Worm (Caenorhabditis elegans) whole organism, L4/young adult: ENCODE measurements around the gene arrd-10.

Experiments used
- W03F9.2 ChIP-seq: fragments of 150-350 bp; optimal IDR thresholded peaks from 2 replicates; lab custom pipeline; 2014; ENCODE audit warnings: missing biosample characterization, missing genetic modification characterization
- dao-5 ChIP-seq: sonication (generic microtip); optimal IDR thresholded peaks from 2 replicates; lab custom pipeline; 2016; ENCODE audit warnings: missing genotype, missing genetic modification characterization, moderate library complexity, missing compliant biosample characterization
- him-1 ChIP-seq: sonication (generic microtip); optimal IDR thresholded peaks from 2 replicates; lab custom pipeline; 2016; ENCODE audit warnings: missing genotype, missing genetic modification reagents, missing genetic modification characterization, missing compliant biosample characterization

The arrd-10 gene

DNA sequence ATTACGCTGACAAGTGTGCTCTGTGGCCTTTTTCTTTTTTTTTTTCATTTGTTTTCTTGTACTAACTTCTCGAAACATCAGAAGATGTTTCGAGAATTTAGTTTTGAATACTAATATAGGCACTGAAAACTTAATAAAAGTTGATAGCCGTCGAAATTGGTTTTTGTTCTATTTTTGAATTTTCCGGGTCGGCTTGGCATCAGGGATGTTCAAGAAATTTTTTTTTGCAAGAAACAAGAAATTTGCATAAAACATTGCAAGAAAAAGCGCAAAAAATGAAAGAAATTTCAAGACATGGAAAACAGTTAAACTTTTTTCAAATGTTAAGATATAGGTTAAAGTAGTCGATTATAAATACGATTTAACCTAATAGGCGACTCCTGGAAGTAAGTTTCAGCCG is 16.7 kb upstream of the arrd-10 start:
- no peak for TF ChIP-seq dao-5
- no peak for TF ChIP-seq him-1

DNA sequence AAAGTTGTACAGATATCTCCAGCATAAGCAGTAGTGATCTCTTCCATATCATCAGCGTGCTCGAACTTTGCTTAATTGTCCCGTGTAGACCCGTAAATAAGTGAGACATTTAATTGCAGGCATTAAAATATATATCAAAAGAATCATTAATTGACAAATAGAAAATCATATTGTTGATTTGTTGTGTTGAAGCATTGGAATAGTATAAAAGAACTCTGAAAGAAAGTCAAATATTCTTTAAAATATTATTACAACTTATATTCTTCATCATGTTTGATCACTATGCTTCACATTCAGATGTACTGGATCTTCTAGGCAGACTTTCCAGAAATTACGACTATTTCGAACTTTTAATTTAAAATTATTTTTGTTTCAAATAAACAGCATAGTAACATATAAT is 14.3 kb upstream of the arrd-10 start, which contains the start of gene F58G1.8:
Gene F58G1.8, minus strand, starts transcription at position 101 of the 400 bp plus-strand sequence.
- TF ChIP-seq dao-5 (no peak), W03F9.2 (no peak), him-1 (no peak)

DNA sequence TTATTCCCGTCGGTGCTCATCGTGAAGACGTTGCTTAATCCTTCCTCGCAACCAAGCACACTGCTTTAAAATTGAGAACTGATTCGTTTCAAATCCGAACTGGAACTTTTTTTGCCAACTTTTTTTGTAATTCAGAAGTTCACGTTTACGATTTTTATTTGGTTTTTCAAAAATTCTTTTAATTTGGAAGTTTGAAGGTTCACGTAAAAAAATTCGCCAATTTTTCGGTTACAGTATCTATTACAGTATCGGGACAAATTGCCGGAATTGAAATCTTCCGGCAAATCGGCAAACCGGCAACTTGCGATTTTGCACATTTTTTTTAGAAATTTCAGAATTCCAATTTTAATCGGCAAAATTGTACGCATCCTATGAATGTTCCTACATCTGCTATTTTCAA is 11.7 kb upstream of the arrd-10 start, which contains the start of gene F58G1.3:
Gene F58G1.3, minus strand, starts transcription at position 101 of the 400 bp plus-strand sequence.
- TF ChIP-seq W03F9.2 (no peak), dao-5 (no peak), him-1 (no peak)

DNA sequence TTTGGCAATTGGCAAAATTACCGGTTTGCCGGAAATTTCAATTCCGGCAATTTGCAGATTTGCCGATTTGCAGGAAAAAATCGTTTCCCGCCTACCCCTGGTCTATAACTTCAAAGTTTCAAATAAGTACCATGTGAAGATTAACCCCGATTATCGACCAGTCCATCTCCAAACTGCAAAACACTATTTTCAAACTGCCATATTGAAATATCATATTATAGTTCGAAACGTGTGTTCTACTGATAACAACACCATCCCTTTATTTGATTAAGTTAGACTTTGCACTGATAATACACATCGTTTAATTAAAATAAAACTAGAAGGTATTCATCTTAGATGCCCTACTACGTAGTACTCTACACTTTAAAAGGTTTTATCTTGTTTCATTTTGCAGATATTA is 9.8 kb upstream of the arrd-10 start:
- TF ChIP-seq W03F9.2 (no peak), him-1 (no peak), dao-5 (no peak)

DNA sequence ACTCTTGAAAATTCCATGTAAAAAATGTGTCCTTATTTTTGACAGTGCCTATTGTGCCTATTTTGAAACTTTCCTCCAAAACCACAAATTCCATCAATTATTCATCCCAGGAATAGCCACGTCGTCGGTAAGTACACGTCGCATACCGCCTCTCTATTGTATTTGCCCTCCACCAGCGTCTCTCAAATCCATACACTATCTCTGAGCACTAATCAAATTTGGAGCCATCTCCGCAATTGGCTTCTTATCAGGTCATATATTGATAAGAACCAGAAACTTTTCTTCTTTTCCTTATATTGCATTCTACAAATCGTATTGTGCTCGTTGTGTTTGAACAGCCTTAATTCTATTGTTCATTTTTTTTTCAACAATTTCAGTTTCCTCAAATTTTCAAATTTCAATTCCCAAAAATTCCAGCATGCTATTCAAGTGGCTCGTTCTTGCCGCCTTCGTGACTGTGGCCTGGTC is 8.4 kb upstream of the arrd-10 start, which contains the start of gene dct-18:
Gene dct-18, plus strand, starts transcription at position 418 of the 468 bp plus-strand sequence.
- TF ChIP-seq him-1 (no peak), W03F9.2 (no peak), dao-5 (no peak)

DNA sequence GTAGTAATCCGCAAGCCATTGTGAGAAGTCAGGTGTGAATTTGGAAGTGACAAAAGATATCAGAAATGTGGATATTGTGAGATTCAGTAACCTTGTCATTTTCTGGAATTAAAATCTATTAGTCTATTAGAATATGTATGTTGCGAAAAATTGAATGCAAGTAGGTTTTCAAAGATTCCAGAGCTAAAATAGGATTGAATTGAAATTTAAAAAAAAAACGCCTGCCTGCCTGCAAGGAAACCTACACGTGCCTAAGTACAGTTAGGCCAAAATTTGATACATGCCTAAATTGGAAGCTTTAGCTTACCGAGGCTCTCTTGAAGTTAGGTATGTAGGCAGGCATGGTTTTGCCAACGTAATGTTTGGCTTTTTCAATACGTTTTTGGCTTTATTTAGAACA is 4.6 kb upstream of the arrd-10 start, which contains the start of gene lips-9:
Gene lips-9, minus strand, starts transcription at position 101 of the 400 bp plus-strand sequence.
- TF ChIP-seq him-1, result no peak
- TF ChIP-seq dao-5, result no peak
- TF ChIP-seq W03F9.2, result no peak

DNA sequence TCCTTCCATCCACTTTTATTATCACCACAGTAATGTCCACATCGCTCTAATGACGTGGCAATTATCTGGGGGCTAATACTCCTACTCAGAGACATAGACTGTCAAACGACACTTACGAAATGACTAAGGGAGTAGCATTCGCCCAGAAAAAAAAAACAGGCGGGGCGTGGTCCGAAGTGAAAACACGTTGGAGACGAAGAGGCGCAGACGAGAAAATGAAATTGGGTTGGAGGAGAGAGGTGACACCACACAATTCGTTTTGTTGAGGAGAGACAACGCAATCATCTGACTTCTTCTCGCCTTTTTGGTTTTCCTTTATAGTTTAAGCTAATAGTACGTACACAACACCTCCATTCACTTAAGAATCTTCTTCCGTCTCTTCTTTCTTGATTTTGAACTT is 740 bp upstream of the arrd-10 start:
- no peak for TF ChIP-seq him-1
- no peak for TF ChIP-seq dao-5
- TF ChIP-seq W03F9.2, result no peak

DNA sequence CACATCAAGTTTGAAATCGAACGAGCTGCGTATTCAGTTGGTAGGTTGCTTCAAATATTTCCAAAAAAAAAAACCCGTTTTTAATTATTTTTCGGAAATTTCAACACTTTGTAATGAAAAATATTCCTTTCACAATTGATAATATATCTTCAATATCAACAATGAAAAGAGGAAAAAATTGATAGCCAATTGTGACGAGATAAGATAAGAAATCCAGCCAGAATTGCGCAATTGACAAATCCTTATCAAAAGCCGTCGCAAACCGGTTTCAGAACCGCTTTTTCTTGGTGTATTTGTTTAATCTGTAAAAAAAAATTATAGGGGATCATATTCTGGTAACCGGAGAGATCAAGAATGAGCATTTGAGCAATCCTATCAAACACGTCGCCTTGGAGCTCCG is 2.6 kb downstream of the arrd-10 start:
- TF ChIP-seq dao-5 (no peak), W03F9.2 (no peak), him-1 (no peak)

DNA sequence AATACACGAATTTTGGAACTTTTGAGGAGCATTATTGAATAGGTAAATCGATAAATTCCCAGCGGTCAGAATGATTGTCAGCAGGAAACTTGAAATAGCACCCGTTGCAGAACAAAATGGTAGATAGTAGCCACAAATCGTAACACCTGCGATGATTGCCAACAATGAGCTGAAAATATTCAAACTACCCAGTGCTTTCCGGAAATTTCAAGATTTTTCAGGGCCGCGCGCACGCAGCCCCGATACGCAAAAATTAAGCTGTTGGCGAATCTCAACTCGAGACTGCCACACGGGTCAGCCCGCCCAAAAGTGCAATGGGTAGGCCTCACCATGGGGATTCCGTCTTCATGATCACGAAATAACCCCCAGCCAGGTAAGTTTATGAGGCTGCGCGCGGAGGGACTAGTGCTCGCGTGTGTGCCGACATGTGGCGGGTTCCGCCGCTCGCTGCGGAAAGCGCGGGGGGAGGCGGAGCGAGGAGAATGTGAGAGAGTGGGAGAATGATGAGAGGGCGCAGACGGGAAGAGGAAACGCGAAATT is 4.8 kb downstream of the arrd-10 start:
- TF ChIP-seq him-1 (peak; percentile 82), W03F9.2 (peak; percentile 80), dao-5 (peak; percentile 85)

DNA sequence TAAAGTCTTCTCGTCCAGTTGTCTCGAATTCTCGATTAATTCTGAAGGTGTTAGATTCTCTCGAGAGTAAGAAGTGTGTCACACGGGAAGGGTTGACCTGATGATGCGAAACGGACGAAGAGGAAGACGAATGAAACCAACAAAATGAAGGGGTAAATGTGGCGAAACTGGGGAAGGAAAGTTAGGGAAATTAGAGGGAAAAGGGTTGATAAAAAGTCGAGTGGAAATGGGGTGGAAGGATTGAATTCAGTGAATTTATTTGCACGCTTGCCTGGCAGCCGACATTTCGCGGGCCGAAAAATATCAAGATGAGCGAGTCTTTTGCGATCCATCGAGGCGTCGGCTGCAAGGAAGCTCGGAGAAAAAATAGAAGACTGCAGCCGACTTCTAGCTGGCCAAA is 8.3 kb downstream of the arrd-10 start, which contains the start of gene F58G1.7:
Gene F58G1.7, minus strand, starts transcription at position 101 of the 400 bp plus-strand sequence.
- no peak for TF ChIP-seq dao-5
- TF ChIP-seq him-1, result no peak
- TF ChIP-seq W03F9.2, result no peak

DNA sequence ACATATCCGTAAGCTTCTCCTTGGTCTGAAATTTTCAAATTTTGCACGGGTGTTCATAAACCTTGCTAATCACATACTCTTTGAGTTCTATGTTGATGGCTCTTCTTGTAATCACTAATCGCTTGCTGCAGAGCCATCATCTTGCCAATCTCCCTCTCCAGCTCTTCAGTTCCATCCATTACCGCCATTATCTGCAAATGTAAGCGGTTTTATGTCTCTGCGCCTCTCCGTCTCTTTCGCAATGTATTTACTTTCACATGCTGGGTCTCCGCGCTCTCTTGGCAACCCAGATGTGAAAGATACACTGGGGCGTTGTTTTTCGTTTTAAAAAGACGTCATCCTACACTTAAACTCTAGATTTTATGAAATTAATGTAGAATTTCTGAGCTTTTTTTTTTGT is 13.4 kb downstream of the arrd-10 start:
- TF ChIP-seq him-1 (no peak), dao-5 (no peak), W03F9.2 (no peak)

DNA sequence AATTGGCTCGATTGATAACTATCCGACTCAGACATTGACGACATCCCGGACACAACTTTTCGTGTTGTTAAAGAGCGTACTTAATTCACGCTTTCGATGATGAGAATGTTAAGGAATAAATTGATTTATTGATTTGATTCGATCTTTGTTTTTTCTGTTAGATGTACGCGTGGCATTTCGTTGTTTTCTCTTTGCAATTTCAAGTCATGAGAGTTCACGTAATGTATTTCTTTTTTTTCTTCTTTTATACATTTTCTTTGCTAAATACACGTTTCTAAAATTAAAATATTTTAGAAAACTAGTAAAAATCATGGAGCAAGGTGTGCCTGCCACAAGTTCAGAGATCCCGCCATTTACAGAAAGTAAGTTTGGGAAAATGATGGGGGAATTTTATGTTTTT is 14.8 kb downstream of the arrd-10 start, which contains the start of the genes Y38F1A.1 and Y38F1A.2:
Gene Y38F1A.1, minus strand, starts transcription at position 101 of the 400 bp plus-strand sequence.
Gene Y38F1A.2, plus strand, starts transcription at position 289 of the 400 bp plus-strand sequence.
- TF ChIP-seq W03F9.2 (no peak), him-1 (no peak), dao-5 (no peak)

DNA sequence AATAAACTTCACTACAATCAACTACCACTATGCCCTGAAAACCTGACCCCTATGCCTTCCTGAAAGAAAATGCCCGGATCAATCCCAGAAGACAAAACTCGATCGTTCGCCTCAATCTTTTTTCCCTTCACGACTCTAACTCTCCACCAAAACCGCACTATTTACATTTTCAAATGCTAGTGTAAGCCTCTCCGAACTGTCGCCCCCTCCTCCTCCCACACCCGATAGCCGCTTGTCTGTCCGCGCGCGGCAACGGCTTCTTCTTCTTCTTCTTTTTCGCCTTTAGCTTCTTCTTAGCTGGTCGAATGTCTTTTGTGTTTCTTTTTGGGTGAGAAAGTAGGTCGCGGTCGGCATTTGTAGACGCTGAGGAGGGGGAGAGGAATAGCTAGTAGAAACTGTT is 20.3 kb downstream of the arrd-10 start:
- no peak for TF ChIP-seq him-1
- TF ChIP-seq W03F9.2, result no peak

DNA sequence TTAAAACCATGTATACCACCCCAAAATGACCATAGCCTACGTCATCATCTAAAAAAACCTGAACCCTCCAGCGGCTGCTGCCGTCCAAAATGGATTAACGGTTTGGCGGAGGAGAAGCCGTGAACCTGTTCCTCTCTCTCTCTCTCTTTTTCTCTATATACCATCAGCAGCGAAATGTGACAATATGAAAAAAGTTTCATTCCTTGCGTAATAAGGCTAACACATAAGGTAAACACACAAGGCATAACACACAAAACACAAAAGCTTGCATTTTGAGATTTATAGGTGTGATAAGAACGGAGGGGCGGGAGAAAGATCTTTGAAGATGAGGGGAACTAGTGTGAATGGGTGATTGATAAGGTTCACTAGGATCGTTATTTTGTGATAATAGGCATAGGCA is 21.4 kb downstream of the arrd-10 start:
- no peak for TF ChIP-seq him-1
- no peak for TF ChIP-seq W03F9.2
- TF ChIP-seq dao-5, result no peak

DNA sequence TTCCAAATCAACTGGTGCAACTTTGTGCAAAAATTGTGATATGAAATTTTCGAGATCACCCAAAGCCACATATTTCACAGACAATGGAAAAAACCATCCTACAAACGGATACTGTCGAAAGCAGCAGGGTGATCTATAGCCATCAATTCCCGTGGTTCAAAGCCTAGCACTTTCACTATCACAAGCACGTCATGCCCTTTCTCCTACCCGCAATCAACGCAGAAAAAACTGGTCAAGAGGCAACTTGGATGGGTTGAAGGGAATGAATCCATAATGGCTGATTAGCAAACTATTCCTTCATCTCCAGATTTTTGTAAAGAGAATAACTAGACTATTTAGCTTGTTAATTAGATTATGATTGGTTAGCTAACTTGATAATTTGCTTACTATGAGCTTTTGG is 21.8 kb downstream of the arrd-10 start:
- TF ChIP-seq dao-5 (no peak), him-1 (no peak), W03F9.2 (no peak)

DNA sequence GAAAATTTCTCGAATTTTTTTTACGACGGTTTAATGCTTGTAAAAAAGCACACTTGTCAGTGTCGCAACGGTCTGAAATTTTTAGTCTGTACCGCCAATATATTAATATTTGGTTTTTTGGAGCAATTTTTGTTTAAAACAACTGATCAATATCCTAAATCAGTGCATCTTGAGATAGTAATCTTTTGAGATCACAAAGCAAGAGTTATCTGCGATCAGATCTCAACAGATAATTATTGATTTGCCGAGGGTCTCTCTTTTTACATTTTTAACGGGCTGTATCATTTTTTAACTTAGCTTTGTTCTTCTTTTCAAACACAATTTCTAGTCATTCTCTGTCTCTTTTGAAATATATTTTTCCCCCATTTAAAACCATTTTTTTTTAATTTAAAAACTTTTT is 25.2 kb downstream of the arrd-10 start:
- TF ChIP-seq W03F9.2 (no peak), him-1 (no peak)

DNA sequence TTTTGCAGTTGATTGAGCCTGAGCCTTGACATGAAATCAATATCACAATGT is 25.5 kb downstream of the arrd-10 start, which contains the start of gene ptr-18:
Gene ptr-18, plus strand, starts transcription at position 9 of the 51 bp plus-strand sequence.
- TF ChIP-seq him-1, result no peak
- TF ChIP-seq dao-5, result no peak
- no peak for TF ChIP-seq W03F9.2

DNA sequence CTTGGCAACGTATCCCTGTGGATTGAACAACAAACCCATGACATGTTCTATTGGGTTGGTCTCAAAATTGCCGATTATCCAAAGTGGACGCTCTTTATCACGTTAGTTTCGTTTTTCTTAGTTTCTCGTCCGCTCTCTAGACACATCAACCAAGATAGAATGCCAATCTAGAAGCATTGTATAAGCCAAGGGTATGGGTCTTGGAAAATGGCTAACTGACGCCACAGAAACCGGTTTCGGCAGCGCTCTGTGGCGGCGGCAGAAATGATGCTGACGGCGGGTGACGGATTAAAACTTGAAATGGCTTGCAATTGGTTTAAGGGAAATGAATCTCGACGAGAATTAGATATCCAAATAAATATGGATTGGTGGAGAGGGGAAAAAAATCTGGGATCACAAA is 25.7 kb downstream of the arrd-10 start:
- TF ChIP-seq dao-5 (no peak), him-1 (no peak), W03F9.2 (no peak)
